Fruit fly (Drosophila melanogaster) whole organism, embryonic: ENCODE measurements around the gene Spn38F.

ENCODE experiments used
- Bteb2 ChIP-seq: fragments of 200-800 bp; sonication (Bioruptor generic); optimal IDR thresholded peaks from 2 replicates; lab custom pipeline; 2016; ENCODE audit warnings: missing biosample characterization, missing genetic modification characterization
- CG10267 ChIP-seq: fragments of 200-800 bp; sonication (Bioruptor generic); optimal IDR thresholded peaks from 2 replicates; lab custom pipeline; 2018; ENCODE audit warnings: missing biosample characterization, mild to moderate bottlenecking, missing genetic modification characterization, moderate library complexity
- CG10366 ChIP-seq: fragments of 200-800 bp; sonication (Bioruptor generic); IDR thresholded peaks from 2 replicates; pipeline ENCODE4 v1.3.6; 2022; ENCODE audit warnings: missing biosample characterization, missing genetic modification characterization
- CG10979 ChIP-seq: fragments of 200-800 bp; sonication (Bioruptor generic); optimal IDR thresholded peaks from 2 replicates; lab custom pipeline; 2018; ENCODE audit warnings: missing biosample characterization, mild to moderate bottlenecking, missing genetic modification characterization, moderate library complexity
- CG13287 ChIP-seq: fragments of 200-800 bp; sonication (Bioruptor generic); IDR thresholded peaks from 2 replicates; pipeline ENCODE4 v1.3.6; 2022; ENCODE audit warnings: missing biosample characterization, missing genetic modification characterization; ENCODE audit not compliant: partially characterized antibody
- CG14014 ChIP-seq: fragments of 200-800 bp; sonication (Bioruptor generic); IDR thresholded peaks from 2 replicates; pipeline ENCODE4 v1.3.6; 2022; ENCODE audit warnings: missing biosample characterization, missing genetic modification characterization
- CG14441 ChIP-seq: fragments of 200-800 bp; sonication (Bioruptor generic); IDR thresholded peaks from 2 replicates; pipeline ENCODE4 v1.3.6; 2022; ENCODE audit warnings: missing biosample characterization, missing genetic modification characterization
- CG15011 ChIP-seq: fragments of 200-800 bp; sonication (Bioruptor generic); optimal IDR thresholded peaks from 3 replicates; lab custom pipeline; 2018; ENCODE audit warnings: missing biosample characterization, mild to moderate bottlenecking, missing genetic modification characterization
- CG17361 ChIP-seq: fragments of 200-800 bp; sonication (Bioruptor generic); IDR thresholded peaks from 3 replicates; pipeline ENCODE4 v1.3.6; 2022; ENCODE audit warnings: missing biosample characterization, missing genetic modification characterization
- CG30431 ChIP-seq: fragments of 200-800 bp; sonication (Bioruptor generic); optimal IDR thresholded peaks from 2 replicates; lab custom pipeline; 2017; ENCODE audit warnings: missing biosample characterization, missing genetic modification characterization
- CG34224 ChIP-seq: fragments of 200-800 bp; sonication (Bioruptor generic); IDR thresholded peaks from 3 replicates; pipeline ENCODE4 v1.3.6; 2022; ENCODE audit warnings: missing biosample characterization, missing genetic modification characterization; ENCODE audit not compliant: partially characterized antibody
- CG34422 ChIP-seq: fragments of 200-800 bp; sonication (Bioruptor generic); IDR thresholded peaks from 3 replicates; pipeline ENCODE4 v1.3.6; 2022; ENCODE audit warnings: missing biosample characterization, missing genetic modification characterization
- CG4820 ChIP-seq: fragments of 200-800 bp; sonication (Bioruptor generic); optimal IDR thresholded peaks from 3 replicates; lab custom pipeline; 2016; ENCODE audit warnings: missing biosample characterization, missing genetic modification characterization
- CG7745 ChIP-seq: fragments of 200-800 bp; sonication (Bioruptor generic); optimal IDR thresholded peaks from 2 replicates; lab custom pipeline; 2018; ENCODE audit warnings: missing biosample characterization, mild to moderate bottlenecking, missing genetic modification characterization, moderate library complexity
- CG8290 ChIP-seq, 3 experiments: fragments of 200-800 bp; sonication (Bioruptor generic); optimal IDR thresholded peaks; 2 replicates each; lab custom pipeline; 2016 to 2019; ENCODE audit warnings: missing biosample characterization in 3 of 3, missing genetic modification characterization in 3 of 3, mild to moderate bottlenecking in 2 of 3, moderate library complexity in 1 of 3
- CTCF ChIP-seq: fragments of 200-800 bp; sonication (Bioruptor generic); optimal IDR thresholded peaks from 2 replicates; lab custom pipeline; 2017; ENCODE audit warnings: missing biosample characterization, mild to moderate bottlenecking, missing genetic modification characterization, moderate library complexity
- Dek ChIP-seq: fragments of 200-800 bp; sonication (Bioruptor generic); optimal IDR thresholded peaks from 3 replicates; lab custom pipeline; 2019; ENCODE audit warnings: missing biosample characterization, mild to moderate bottlenecking, missing genetic modification characterization, moderate library complexity
- Dll ChIP-seq: fragments of 200-800 bp; sonication (Bioruptor generic); IDR thresholded peaks from 4 replicates; pipeline ENCODE4 v1.3.6; 2022; ENCODE audit warnings: missing biosample characterization, missing genetic modification characterization; ENCODE audit not compliant: partially characterized antibody
- Dp ChIP-seq: fragments of 200-800 bp; sonication (Bioruptor generic); optimal IDR thresholded peaks from 2 replicates; lab custom pipeline; 2018; ENCODE audit warnings: missing biosample characterization, mild to moderate bottlenecking, missing genetic modification characterization, moderate library complexity
- E2f1 ChIP-seq: fragments of 200-800 bp; sonication (Bioruptor generic); IDR thresholded peaks from 2 replicates; pipeline ENCODE4 v1.3.6; 2022; ENCODE audit warnings: missing biosample characterization, missing genetic modification characterization
- Fer1 ChIP-seq: fragments of 200-800 bp; sonication (Bioruptor generic); optimal IDR thresholded peaks from 2 replicates; lab custom pipeline; 2017; ENCODE audit warnings: missing biosample characterization, mild to moderate bottlenecking, missing genetic modification characterization
- Gsc ChIP-seq: fragments of 200-800 bp; sonication (Bioruptor generic); IDR thresholded peaks from 2 replicates; pipeline ENCODE4 v1.3.6; 2022; ENCODE audit warnings: missing biosample characterization, missing genetic modification characterization
- Hand ChIP-seq: fragments of 200-800 bp; sonication (Bioruptor generic); optimal IDR thresholded peaks from 2 replicates; lab custom pipeline; 2017; ENCODE audit warnings: mild to moderate bottlenecking, missing biosample characterization, missing genetic modification reagents, missing genetic modification characterization
- Hey ChIP-seq: fragments of 200-800 bp; sonication (Bioruptor generic); optimal IDR thresholded peaks from 3 replicates; lab custom pipeline; 2018; ENCODE audit warnings: missing biosample characterization, mild to moderate bottlenecking, missing genetic modification characterization
- Hr51 ChIP-seq, 2 experiments: fragments of 200-800 bp; sonication (Bioruptor generic); optimal IDR thresholded peaks; 2 replicates in 1 of 2; 3 replicates in 1 of 2; lab custom pipeline; 2016 to 2018; ENCODE audit warnings: missing biosample characterization in 2 of 2, missing genetic modification characterization in 2 of 2, mild to moderate bottlenecking in 1 of 2, moderate library complexity in 1 of 2
- Hsf ChIP-seq: fragments of 200-800 bp; sonication (Bioruptor generic); optimal IDR thresholded peaks from 3 replicates; lab custom pipeline; 2016; ENCODE audit warnings: missing biosample characterization, missing genetic modification characterization
- Nf-YA ChIP-seq: fragments of 200-800 bp; sonication (Bioruptor generic); IDR thresholded peaks from 2 replicates; pipeline ENCODE4 v1.3.6; 2022; ENCODE audit warnings: missing biosample characterization, missing genetic modification characterization
- Nf-YB ChIP-seq: fragments of 200-800 bp; sonication (Bioruptor generic); optimal IDR thresholded peaks from 3 replicates; lab custom pipeline; 2019; ENCODE audit warnings: missing biosample characterization, mild to moderate bottlenecking, missing genetic modification characterization, moderate library complexity
- Nf-YC ChIP-seq: fragments of 200-800 bp; optimal IDR thresholded peaks from 3 replicates; lab custom pipeline; 2019; ENCODE audit warnings: missing biosample characterization, mild to moderate bottlenecking, missing genetic modification characterization, moderate library complexity
- Poxn ChIP-seq: fragments of 200-800 bp; sonication (Bioruptor generic); IDR thresholded peaks from 2 replicates; pipeline ENCODE4 v1.3.6; 2022; ENCODE audit warnings: missing biosample characterization, missing genetic modification characterization
- Stat92E ChIP-seq, 3 experiments: fragments of >200 bp in 2 of 3; fragments of 200-800 bp in 1 of 3; sonication (Bioruptor generic) in 1 of 3; optimal IDR thresholded peaks; 2 replicates each; lab custom pipeline; 2017 to 2019; ENCODE audit warnings: missing biosample characterization in 3 of 3, missing genetic modification characterization in 3 of 3, mild to moderate bottlenecking in 1 of 3, moderate library complexity in 1 of 3
- Xrp1 ChIP-seq: fragments of 200-800 bp; sonication (Bioruptor generic); IDR thresholded peaks from 2 replicates; pipeline ENCODE4 v1.3.6; 2022; ENCODE audit warnings: missing biosample characterization, missing genetic modification characterization
- btn ChIP-seq: fragments of 200-800 bp; sonication (Bioruptor generic); optimal IDR thresholded peaks from 2 replicates; lab custom pipeline; 2016; ENCODE audit warnings: missing biosample characterization, missing genetic modification characterization
- cad ChIP-seq: fragments of >200 bp; optimal IDR thresholded peaks from 2 replicates; lab custom pipeline; 2017; ENCODE audit warnings: missing biosample characterization, missing genetic modification characterization
- crp ChIP-seq, 2 experiments: fragments of 200-800 bp; sonication (Bioruptor generic); optimal IDR thresholded peaks; 2 replicates in 1 of 2; 3 replicates in 1 of 2; lab custom pipeline; 2017; ENCODE audit warnings: missing biosample characterization in 2 of 2, missing genetic modification characterization in 2 of 2, mild to moderate bottlenecking in 1 of 2, moderate library complexity in 1 of 2
- dysf ChIP-seq: fragments of 200-800 bp; sonication (Bioruptor generic); IDR thresholded peaks from 3 replicates; pipeline ENCODE4 v1.3.6; 2022; ENCODE audit warnings: missing biosample characterization, missing genetic modification characterization
- fd3F ChIP-seq: fragments of 200-800 bp; sonication (Bioruptor generic); optimal IDR thresholded peaks from 2 replicates; lab custom pipeline; 2018; ENCODE audit warnings: missing biosample characterization, mild to moderate bottlenecking, missing genetic modification characterization, moderate library complexity
- gcm2 ChIP-seq: fragments of 200-800 bp; sonication (Bioruptor generic); optimal IDR thresholded peaks from 2 replicates; lab custom pipeline; 2016; ENCODE audit warnings: missing biosample characterization, missing genetic modification characterization
- grau ChIP-seq: fragments of 200-800 bp; optimal IDR thresholded peaks from 3 replicates; lab custom pipeline; 2019; ENCODE audit warnings: missing biosample characterization, mild to moderate bottlenecking, missing genetic modification characterization, moderate library complexity
- nom ChIP-seq: fragments of 200-800 bp; sonication (Bioruptor generic); optimal IDR thresholded peaks from 2 replicates; lab custom pipeline; 2017; ENCODE audit warnings: missing biosample characterization, missing genetic modification characterization, mild to moderate bottlenecking, moderate library complexity, missing genetic modification reagents
- onecut ChIP-seq: fragments of 200-800 bp; sonication (Bioruptor generic); IDR thresholded peaks from 2 replicates; pipeline ENCODE4 v1.3.6; 2022; ENCODE audit warnings: missing biosample characterization, missing genetic modification characterization
- ranshi ChIP-seq: fragments of 200-800 bp; sonication (Bioruptor generic); IDR thresholded peaks from 2 replicates; pipeline ENCODE4 v1.3.6; 2022; ENCODE audit warnings: missing biosample characterization, missing genetic modification characterization
- schlank ChIP-seq: fragments of 200-800 bp; sonication (Bioruptor generic); optimal IDR thresholded peaks from 2 replicates; lab custom pipeline; 2018; ENCODE audit warnings: missing biosample characterization, mild to moderate bottlenecking, missing genetic modification characterization
- scrt ChIP-seq: fragments of 200-800 bp; sonication (Bioruptor generic); optimal IDR thresholded peaks from 2 replicates; lab custom pipeline; 2018; ENCODE audit warnings: missing biosample characterization, mild to moderate bottlenecking, missing genetic modification characterization, moderate library complexity
- sd ChIP-seq: fragments of 200-800 bp; sonication (Bioruptor generic); optimal IDR thresholded peaks from 3 replicates; lab custom pipeline; 2018; ENCODE audit warnings: missing biosample characterization, mild to moderate bottlenecking, missing genetic modification characterization, moderate library complexity
- trem ChIP-seq: fragments of 200-800 bp; optimal IDR thresholded peaks from 3 replicates; lab custom pipeline; 2019; ENCODE audit warnings: missing biosample characterization, mild to moderate bottlenecking, missing genetic modification characterization, moderate library complexity
- twi ChIP-seq: fragments of 200-800 bp; optimal IDR thresholded peaks from 2 replicates; lab custom pipeline; 2019; ENCODE audit warnings: missing biosample characterization, mild to moderate bottlenecking, missing genetic modification characterization, moderate library complexity
- tx ChIP-seq: fragments of 200-800 bp; sonication (Bioruptor generic); optimal IDR thresholded peaks from 2 replicates; lab custom pipeline; 2016; ENCODE audit warnings: missing biosample characterization, missing genetic modification characterization

The Spn38F gene

dm6 chr2L:20881353-20882079 lies 43.7 kb upstream of the Spn38F start (continued):
- TF ChIP-seq CG30431 (GFP tag; lab: Kevin White, UChicago): no peak
- TF ChIP-seq Stat92E (GFP tag; optimal IDR thresholded peaks at IDR 0.05; lab: Kevin White, UChicago): no peak
- TF ChIP-seq Gsc (GFP tag; lab: Robert Waterston, UW): no peak
- TF ChIP-seq CTCF: no peak
- TF ChIP-seq nom (GFP tag; lab: Kevin White, UChicago): peak; percentile 18
- no peak for TF ChIP-seq CG13287
- TF ChIP-seq CG34224 (GFP tag; lab: Robert Waterston, UW): no peak
- TF ChIP-seq Xrp1: peak; percentile 37; the same call in 1 of the 2 replicates
- no peak for TF ChIP-seq trem (tag; lab: Kevin White, UChicago)
- TF ChIP-seq schlank (tag; lab: Kevin White, UChicago): peak; percentile 60
- TF ChIP-seq CG15011: peak; percentile 55
- peak; percentile 31 for TF ChIP-seq Dek (tag; lab: Kevin White, UChicago)
- TF ChIP-seq CG10366: peak; percentile 55
- TF ChIP-seq twi (tag; lab: Kevin White, UChicago): no peak
- TF ChIP-seq CG4820: peak; percentile 26
- no peak for TF ChIP-seq ranshi (GFP tag; lab: Robert Waterston, UW)
- TF ChIP-seq CG10267 (tag; lab: Kevin White, UChicago): no peak
- 0 out of 2 replicates have a peak, but pooled peaks have one; percentile 55 for TF ChIP-seq CG14441
- no peak for TF ChIP-seq Dp (GFP tag; lab: Kevin White, UChicago)
- TF ChIP-seq Fer1: peak; percentile 51
- TF ChIP-seq Hsf (GFP tag; lab: Kevin White, UChicago): peak; percentile 64
- 0 out of 2 replicates have a peak, but pooled peaks have one; percentile 25 for TF ChIP-seq Nf-YA (GFP tag; lab: Robert Waterston, UW)
- TF ChIP-seq Hey (tag; lab: Kevin White, UChicago): no peak
- TF ChIP-seq Dll: no peak
- no peak for TF ChIP-seq cad (GFP tag; lab: Kevin White, UChicago)
- no peak for TF ChIP-seq CG34422 (GFP tag; lab: Robert Waterston, UW)
- peak; percentile 71 for TF ChIP-seq dysf (GFP tag; lab: Robert Waterston, UW)
- peak; percentile 22 for TF ChIP-seq sd
- TF ChIP-seq gcm2: no peak
- no peak for TF ChIP-seq Nf-YB (GFP tag; lab: Kevin White, UChicago)
- TF ChIP-seq btn (GFP tag; lab: Kevin White, UChicago): no peak
- TF ChIP-seq CG17361: peak; percentile 46; the same call in 2 of the 3 replicates
- peak in 1 of 2 experiments; percentile 36 for TF ChIP-seq Hr51 (GFP tag; optimal IDR thresholded peaks at IDR 0.05; lab: Kevin White, UChicago)
- peak; percentile 6 for TF ChIP-seq CG10979
- peak; percentile 70; the same call in 1 of the 2 replicates for TF ChIP-seq CG14014 (GFP tag; lab: Robert Waterston, UW)
- TF ChIP-seq grau (tag; lab: Kevin White, UChicago): peak; percentile 90
- peak; percentile 31 for TF ChIP-seq Bteb2
- peak; percentile 21 for TF ChIP-seq scrt (GFP tag; lab: Kevin White, UChicago)
- TF ChIP-seq Hand: peak; percentile 14
- peak; percentile 26 for TF ChIP-seq fd3F (GFP tag; lab: Kevin White, UChicago)
- no peak for TF ChIP-seq Nf-YC (tag; lab: Kevin White, UChicago)
- no peak for TF ChIP-seq CG7745 (tag; lab: Kevin White, UChicago)
- no peak for TF ChIP-seq tx (GFP tag; lab: Kevin White, UChicago)
- TF ChIP-seq onecut (GFP tag; lab: Robert Waterston, UW): no peak
- peak; percentile 53; the same call in 1 of the 2 replicates for TF ChIP-seq E2f1 (GFP tag; lab: Robert Waterston, UW)
- no peak for TF ChIP-seq crp (GFP tag; optimal IDR thresholded peaks at IDR 0.05; lab: Kevin White, UChicago)
- no peak for TF ChIP-seq CG8290 (GFP tag; optimal IDR thresholded peaks at IDR 0.05; lab: Kevin White, UChicago)
- peak in 1 of 2 experiments; percentile 90 for TF ChIP-seq CG8290 (tag; optimal IDR thresholded peaks at IDR 0.05; lab: Kevin White, UChicago)
- TF ChIP-seq Poxn (GFP tag; lab: Robert Waterston, UW): peak; percentile 54; the same call in 1 of the 2 replicates
